Worm (Caenorhabditis elegans) whole organism, L2 larva: ENCODE results near the gene lido-18.

ENCODE experiments used
- C34F6.9 ChIP-seq: fragments of 150-350 bp; optimal IDR thresholded peaks from 2 replicates; lab custom pipeline; 2014; ENCODE audit warnings: missing biosample characterization, missing genetic modification characterization
- Y55F3AM.14 ChIP-seq: fragments of 200-800 bp; sonication (Bioruptor generic); optimal IDR thresholded peaks from 2 replicates; lab custom pipeline; 2018; ENCODE audit warnings: mild to moderate bottlenecking, missing genetic modification characterization, missing compliant biosample characterization
- alr-1 ChIP-seq: fragments of 150-350 bp; optimal IDR thresholded peaks from 2 replicates; lab custom pipeline; 2014; ENCODE audit warnings: missing biosample characterization, missing genetic modification characterization
- aly-2 ChIP-seq: fragments of 150-350 bp; optimal IDR thresholded peaks from 2 replicates; lab custom pipeline; 2014; ENCODE audit warnings: missing biosample characterization, missing genetic modification characterization
- ama-1 ChIP-seq: fragments of 150-350 bp; optimal IDR thresholded peaks from 2 replicates; lab custom pipeline; 2018; ENCODE audit warnings: inconsistent platforms
- blmp-1 ChIP-seq: sonication (generic microtip); optimal IDR thresholded peaks from 2 replicates; lab custom pipeline; 2017; ENCODE audit warnings: missing genetic modification characterization, mild to moderate bottlenecking, missing compliant biosample characterization, antibody characterized with exemption, moderate library complexity; ENCODE audit not compliant: insufficient read depth
- ceh-16 ChIP-seq: fragments of 150-350 bp; optimal IDR thresholded peaks from 2 replicates; lab custom pipeline; 2014; ENCODE audit warnings: missing biosample characterization, missing genetic modification characterization
- ceh-82 ChIP-seq: fragments of 150-350 bp; optimal IDR thresholded peaks from 2 replicates; lab custom pipeline; 2014; ENCODE audit warnings: missing biosample characterization, missing genetic modification characterization
- crh-2 ChIP-seq: sonication (generic microtip); optimal IDR thresholded peaks from 2 replicates; lab custom pipeline; 2017; ENCODE audit warnings: missing biosample characterization, missing genetic modification characterization
- dmd-4 ChIP-seq: sonication (generic microtip); optimal IDR thresholded peaks from 2 replicates; lab custom pipeline; 2017; ENCODE audit warnings: missing biosample characterization, missing genetic modification characterization
- egl-27 ChIP-seq: sonication (generic microtip); optimal IDR thresholded peaks from 3 replicates; lab custom pipeline; 2017; ENCODE audit warnings: missing biosample characterization, missing genetic modification reagents, missing genetic modification characterization
- elt-1 ChIP-seq: fragments of 150-350 bp; optimal IDR thresholded peaks from 2 replicates; lab custom pipeline; 2014; ENCODE audit warnings: missing biosample characterization, missing genetic modification characterization
- elt-3 ChIP-seq: sonication (generic microtip); optimal IDR thresholded peaks from 2 replicates; lab custom pipeline; 2017; ENCODE audit warnings: missing biosample characterization, missing genetic modification characterization
- fos-1 ChIP-seq: fragments of 150-350 bp; optimal IDR thresholded peaks from 2 replicates; lab custom pipeline; 2014; ENCODE audit warnings: missing biosample characterization, missing genetic modification characterization
- gmeb-1 ChIP-seq: fragments of 150-350 bp; optimal IDR thresholded peaks from 2 replicates; lab custom pipeline; 2014; ENCODE audit warnings: missing biosample characterization, missing genetic modification characterization
- lin-11 ChIP-seq: fragments of 150-350 bp; sonication (generic microtip); optimal IDR thresholded peaks from 2 replicates; lab custom pipeline; 2014; ENCODE audit warnings: missing biosample characterization, missing genetic modification characterization, inconsistent platforms, mixed read lengths
- lin-13 ChIP-seq: fragments of 150-350 bp; optimal IDR thresholded peaks from 2 replicates; lab custom pipeline; 2014; ENCODE audit warnings: missing biosample characterization, missing genetic modification reagents, missing genetic modification characterization
- lsy-2 ChIP-seq, 2 experiments: fragments of 150-350 bp in 1 of 2; sonication (generic microtip) in 1 of 2; optimal IDR thresholded peaks; 2 replicates each; lab custom pipeline; 2014 to 2017; ENCODE audit warnings: missing biosample characterization in 2 of 2, missing genetic modification characterization in 2 of 2
- mab-5 ChIP-seq: fragments of 150-350 bp; optimal IDR thresholded peaks from 2 replicates; lab custom pipeline; 2014; ENCODE audit warnings: missing biosample characterization, missing genetic modification characterization
- mdl-1 ChIP-seq, 2 experiments: fragments of 150-350 bp in 1 of 2; sonication (generic microtip) in 1 of 2; optimal IDR thresholded peaks; 2 replicates each; lab custom pipeline; 2017; ENCODE audit warnings: missing biosample characterization in 2 of 2, missing genetic modification characterization in 2 of 2
- nhr-10 ChIP-seq: sonication (generic microtip); optimal IDR thresholded peaks from 2 replicates; lab custom pipeline; 2017; ENCODE audit warnings: missing biosample characterization, missing genetic modification characterization
- nhr-11 ChIP-seq: fragments of 150-350 bp; optimal IDR thresholded peaks from 2 replicates; lab custom pipeline; 2014; ENCODE audit warnings: missing biosample characterization, missing genetic modification characterization
- nhr-12 ChIP-seq: fragments of 150-350 bp; optimal IDR thresholded peaks from 2 replicates; lab custom pipeline; 2014; ENCODE audit warnings: missing biosample characterization, missing genetic modification characterization
- nhr-129 ChIP-seq: fragments of 150-350 bp; optimal IDR thresholded peaks from 2 replicates; lab custom pipeline; 2014; ENCODE audit warnings: missing biosample characterization, missing genetic modification characterization
- nhr-21 ChIP-seq: fragments of 150-350 bp; optimal IDR thresholded peaks from 2 replicates; lab custom pipeline; 2014; ENCODE audit warnings: missing biosample characterization, missing genetic modification characterization
- nhr-23 ChIP-seq: fragments of 150-350 bp; optimal IDR thresholded peaks from 2 replicates; lab custom pipeline; 2014; ENCODE audit warnings: missing biosample characterization, missing genetic modification reagents, missing genetic modification characterization
- nhr-237 ChIP-seq: fragments of 150-350 bp; optimal IDR thresholded peaks from 2 replicates; lab custom pipeline; 2014; ENCODE audit warnings: missing biosample characterization, missing genetic modification characterization
- nhr-77 ChIP-seq: fragments of 150-350 bp; optimal IDR thresholded peaks from 2 replicates; lab custom pipeline; 2014; ENCODE audit warnings: missing biosample characterization, missing genetic modification characterization
- peb-1 ChIP-seq: fragments of 150-350 bp; optimal IDR thresholded peaks from 2 replicates; lab custom pipeline; 2014; ENCODE audit warnings: missing biosample characterization, missing genetic modification characterization
- sem-4 ChIP-seq: fragments of 150-350 bp; optimal IDR thresholded peaks from 2 replicates; lab custom pipeline; 2014; ENCODE audit warnings: missing biosample characterization, missing genetic modification reagents, missing genetic modification characterization
- skn-1 ChIP-seq: sonication (generic microtip); optimal IDR thresholded peaks from 2 replicates; lab custom pipeline; 2017; ENCODE audit warnings: missing biosample characterization, missing genetic modification characterization
- sma-3 ChIP-seq: sonication (generic microtip); optimal IDR thresholded peaks from 2 replicates; lab custom pipeline; 2016; ENCODE audit warnings: missing genetic modification reagents, missing genetic modification characterization, missing compliant biosample characterization
- sma-9 ChIP-seq, 2 experiments: fragments of 150-350 bp in 1 of 2; sonication (generic microtip) in 1 of 2; optimal IDR thresholded peaks; 2 replicates each; lab custom pipeline; 2014 to 2016; ENCODE audit warnings: missing genetic modification characterization in 2 of 2, mild to moderate bottlenecking in 1 of 2, missing biosample characterization in 1 of 2, missing compliant biosample characterization in 1 of 2, missing genetic modification reagents in 1 of 2, moderate library complexity in 1 of 2
- snpc-4 ChIP-seq: fragments of 150-350 bp; optimal IDR thresholded peaks from 2 replicates; lab custom pipeline; 2014; ENCODE audit warnings: missing biosample characterization, missing genetic modification characterization
- unc-39 ChIP-seq: fragments of 150-350 bp; optimal IDR thresholded peaks from 2 replicates; lab custom pipeline; 2014; ENCODE audit warnings: missing biosample characterization, missing genetic modification characterization
- unc-55 ChIP-seq: fragments of 150-350 bp; sonication (generic microtip); optimal IDR thresholded peaks from 3 replicates; lab custom pipeline; 2014; ENCODE audit warnings: missing biosample characterization, missing genetic modification reagents, missing genetic modification characterization
- unc-62 ChIP-seq: fragments of 150-350 bp; optimal IDR thresholded peaks from 2 replicates; lab custom pipeline; 2014; ENCODE audit warnings: missing biosample characterization, missing genetic modification reagents, missing genetic modification characterization
- zag-1 ChIP-seq: fragments of 150-350 bp; optimal IDR thresholded peaks from 2 replicates; lab custom pipeline; 2014; ENCODE audit warnings: missing biosample characterization, missing genetic modification characterization
- ztf-1 ChIP-seq: fragments of 200-800 bp; sonication (Bioruptor generic); conservative IDR thresholded peaks from 2 replicates; pipeline ENCODE4 v1.3.6; 2022; ENCODE audit warnings: missing genetic modification characterization, missing compliant biosample characterization
- ztf-11 ChIP-seq: sonication (generic microtip); optimal IDR thresholded peaks from 2 replicates; lab custom pipeline; 2017; ENCODE audit warnings: missing biosample characterization, missing genetic modification characterization
- ztf-4 ChIP-seq: fragments of 150-350 bp; optimal IDR thresholded peaks from 2 replicates; lab custom pipeline; 2014; ENCODE audit warnings: missing biosample characterization, missing genetic modification characterization

lido-18 gene

DNA sequence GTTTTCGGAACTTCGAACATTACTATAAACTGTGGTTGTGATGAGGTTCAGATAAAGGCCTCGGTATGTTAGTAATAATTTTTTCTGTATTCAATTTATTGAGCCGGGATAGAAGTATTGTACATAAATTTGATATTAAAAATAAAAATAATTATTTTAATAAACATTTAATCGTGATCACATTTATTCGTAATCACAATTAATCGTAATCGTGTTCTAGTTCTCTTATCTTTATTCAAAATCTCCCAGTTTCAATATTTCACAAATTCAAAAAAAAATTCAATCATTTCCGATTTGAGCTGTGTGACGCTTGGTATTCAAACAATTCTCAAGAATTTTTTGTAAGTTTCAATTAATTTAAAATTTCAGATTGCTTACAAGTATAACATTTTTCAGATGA lies at the start of gene lido-18:
TSS of gene lido-18 (plus strand) at position 301 of the 400 bp plus-strand sequence.
- TF ChIP-seq sma-3 (no peak), sma-9 (GFP tag; optimal IDR thresholded peaks at IDR 0.05; lab: Kevin White, UChicago) (no peak), sma-9 (tag; optimal IDR thresholded peaks at IDR 0.05; lab: Kevin White, UChicago) (no peak), unc-62 (GFP tag; lab: Kevin White, UChicago) (no peak), ztf-11 (tag; lab: Kevin White, UChicago) (no peak), egl-27 (tag; lab: Kevin White, UChicago) (no peak), snpc-4 (tag; lab: Kevin White, UChicago) (no peak), gmeb-1 (no peak), C34F6.9 (tag; lab: Kevin White, UChicago) (no peak), nhr-11 (tag; lab: Kevin White, UChicago) (no peak), nhr-237 (tag; lab: Kevin White, UChicago) (no peak), nhr-10 (tag; lab: Kevin White, UChicago) (no peak), nhr-23 (no peak), elt-1 (tag; lab: Kevin White, UChicago) (no peak)

DNA sequence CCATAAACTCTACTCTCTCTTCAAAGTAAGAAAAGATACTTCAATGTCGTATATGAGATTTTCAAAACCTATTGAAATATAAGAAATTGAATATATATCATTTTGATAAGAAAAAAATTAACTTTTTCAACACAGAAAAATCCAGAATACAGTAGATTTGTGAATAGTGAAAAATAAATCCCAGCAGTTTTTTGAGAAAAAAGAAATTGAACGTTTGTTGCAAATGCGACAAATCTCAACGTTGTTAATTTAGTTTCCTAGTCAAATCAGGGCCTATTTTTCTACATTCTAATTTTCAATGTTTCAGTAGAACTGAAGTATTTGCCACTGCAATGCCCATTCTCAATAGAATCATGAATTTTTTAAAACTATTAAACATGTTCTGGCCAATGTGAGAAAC lies 47.5 kb upstream of the lido-18 start, which contains the start of gene T04A6.2:
TSS of gene T04A6.2 (plus strand) at position 301 of the 400 bp plus-strand sequence.
- TF ChIP-seq nhr-237 (tag; lab: Kevin White, UChicago) = no peak
- TF ChIP-seq sma-9 (GFP tag; optimal IDR thresholded peaks at IDR 0.05; lab: Kevin White, UChicago) = no peak
- TF ChIP-seq sma-9 (tag; optimal IDR thresholded peaks at IDR 0.05; lab: Kevin White, UChicago) = no peak
- no peak for TF ChIP-seq nhr-21
- no peak for TF ChIP-seq nhr-129
- TF ChIP-seq fos-1 = no peak
- TF ChIP-seq nhr-23 = no peak
- TF ChIP-seq nhr-10 (tag; lab: Kevin White, UChicago) = no peak
- TF ChIP-seq unc-55 (GFP tag; lab: Kevin White, UChicago) = no peak

DNA sequence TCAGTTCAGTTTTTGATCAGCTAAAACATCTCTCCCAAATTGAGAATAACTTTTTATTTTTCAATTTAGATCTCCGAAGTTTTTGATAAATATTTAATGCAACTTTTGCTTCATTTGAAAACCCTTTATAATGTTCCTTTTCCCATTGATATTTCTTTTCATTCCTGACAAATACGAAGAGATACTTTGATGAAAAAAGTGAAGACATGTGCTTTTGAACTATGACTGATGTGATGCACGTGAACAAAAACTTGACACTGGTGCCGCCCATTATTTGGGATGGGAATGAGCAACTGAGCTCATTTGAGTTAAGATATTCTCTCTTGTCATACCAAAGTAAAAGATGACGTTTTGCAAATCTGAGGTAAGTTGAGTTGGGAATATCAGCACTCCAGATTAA lies 45.9 kb upstream of the lido-18 start, which contains the start of gene T04A6.1:
TSS of gene T04A6.1 (plus strand) at position 301 of the 400 bp plus-strand sequence.
- TF ChIP-seq egl-27 (tag; lab: Kevin White, UChicago) (no peak), nhr-10 (tag; lab: Kevin White, UChicago) (no peak), ztf-11 (tag; lab: Kevin White, UChicago) (no peak), nhr-237 (tag; lab: Kevin White, UChicago) (no peak), lin-13 (no peak), nhr-77 (tag; lab: Kevin White, UChicago) (no peak), unc-62 (GFP tag; lab: Kevin White, UChicago) (no peak), C34F6.9 (tag; lab: Kevin White, UChicago) (peak; percentile 6), dmd-4 (tag; lab: Kevin White, UChicago) (no peak), sem-4 (tag; lab: Kevin White, UChicago) (no peak), nhr-12 (tag; lab: Kevin White, UChicago) (no peak), unc-55 (GFP tag; lab: Kevin White, UChicago) (peak; percentile 61), elt-3 (no peak), sma-9 (GFP tag; optimal IDR thresholded peaks at IDR 0.05; lab: Kevin White, UChicago) (no peak), sma-9 (tag; optimal IDR thresholded peaks at IDR 0.05; lab: Kevin White, UChicago) (no peak), snpc-4 (tag; lab: Kevin White, UChicago) (no peak), nhr-129 (peak; percentile 34), ceh-16 (no peak), sma-3 (no peak), peb-1 (tag; lab: Kevin White, UChicago) (no peak), mdl-1 (tag; optimal IDR thresholded peaks at IDR 0.05; lab: Kevin White, UChicago) (no peak), blmp-1 (tag; lab: Kevin White, UChicago) (no peak)

DNA sequence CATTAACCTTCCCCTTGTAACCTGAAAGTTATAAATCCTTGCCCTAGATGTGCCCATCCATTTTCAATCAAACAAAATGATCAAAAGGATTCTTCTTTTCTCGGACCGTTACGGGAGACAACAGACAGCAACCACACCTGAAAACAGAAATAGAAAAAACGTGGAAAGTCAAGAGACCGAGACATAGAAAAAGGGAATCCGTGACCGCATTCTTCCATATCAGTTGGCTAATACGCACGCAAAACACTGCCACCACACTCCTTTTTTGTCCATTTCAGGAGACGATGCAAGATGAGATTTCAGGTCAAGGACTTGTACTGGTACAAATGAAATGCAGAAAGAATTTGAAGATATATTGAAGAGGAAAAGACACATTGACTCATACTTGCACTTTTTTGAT lies 43.8 kb upstream of the lido-18 start:
- TF ChIP-seq nhr-77 (tag; lab: Kevin White, UChicago) (no peak), snpc-4 (tag; lab: Kevin White, UChicago) (no peak), elt-1 (tag; lab: Kevin White, UChicago) (no peak), lsy-2 (tag; optimal IDR thresholded peaks at IDR 0.05; lab: Kevin White, UChicago) (no peak), elt-3 (no peak), alr-1 (no peak), ztf-1 (GFP tag; lab: Robert Waterston, UW) (no peak), aly-2 (no peak), ama-1 (lab: Kevin White, UChicago) (no peak), skn-1 (no peak), gmeb-1 (no peak), egl-27 (tag; lab: Kevin White, UChicago) (peak; percentile 8), ceh-16 (no peak), ceh-82 (tag; lab: Kevin White, UChicago) (no peak), sem-4 (tag; lab: Kevin White, UChicago) (no peak), unc-62 (GFP tag; lab: Kevin White, UChicago) (no peak), sma-3 (peak; percentile 26), unc-39 (tag; lab: Kevin White, UChicago) (no peak), nhr-21 (peak; percentile 13), mab-5 (tag; lab: Kevin White, UChicago) (no peak), ztf-4 (tag; lab: Kevin White, UChicago) (no peak), crh-2 (tag; lab: Kevin White, UChicago) (no peak), zag-1 (no peak), unc-55 (GFP tag; lab: Kevin White, UChicago) (no peak), Y55F3AM.14 (GFP tag; lab: Kevin White, UChicago) (no peak), nhr-237 (tag; lab: Kevin White, UChicago) (no peak), nhr-129 (no peak), lin-11 (tag; lab: Kevin White, UChicago) (no peak), fos-1 (peak; percentile 5), nhr-23 (no peak), ztf-11 (tag; lab: Kevin White, UChicago) (no peak)
